Fruit fly (Drosophila melanogaster) whole organism: Measurements from ENCODE around the gene Mayo.

Experiments
- CG8478 ChIP-seq: fragments of >200 bp; optimal IDR thresholded peaks from 2 replicates; lab custom pipeline; 2018; ENCODE audit warnings: inconsistent platforms
- Dll ChIP-seq: fragments of >200 bp; optimal IDR thresholded peaks from 2 replicates; lab custom pipeline; 2017
- EcR ChIP-seq, 2 experiments: fragments of >200 bp; optimal IDR thresholded peaks; 2 replicates each; lab custom pipeline; 2017; ENCODE audit warnings: missing biosample characterization in 2 of 2, missing genetic modification characterization in 2 of 2, missing genetic modification reagents in 2 of 2
- pan ChIP-seq: fragments of >200 bp; optimal IDR thresholded peaks from 2 replicates; lab custom pipeline; 2017
- psq ChIP-seq: fragments of >200 bp; optimal IDR thresholded peaks from 2 replicates; lab custom pipeline; 2017
- usp ChIP-seq: fragments of >200 bp; optimal IDR thresholded peaks from 2 replicates; lab custom pipeline; 2017; ENCODE audit warnings: missing biosample characterization, missing genetic modification characterization, mixed read lengths

The Mayo gene

dm6 chr3R:31109126-31109525, at the start of gene Mayo:
Mayo (minus strand) TSS chr3R:31109191.
- no peak for TF ChIP-seq usp (GFP tag; lab: Kevin White, UChicago)
- no peak for TF ChIP-seq EcR (GFP tag; optimal IDR thresholded peaks at IDR 0.05; lab: Kevin White, UChicago)
- TF ChIP-seq psq (lab: Kevin White, UChicago), result no peak
- TF ChIP-seq CG8478 (lab: Kevin White, UChicago), result no peak

- no peak for TF ChIP-seq psq (lab: Kevin White, UChicago)
- no peak for TF ChIP-seq pan
- no peak for TF ChIP-seq Dll
- TF ChIP-seq usp (GFP tag; lab: Kevin White, UChicago), result no peak
- no peak for TF ChIP-seq CG8478 (lab: Kevin White, UChicago)
- TF ChIP-seq EcR (GFP tag; optimal IDR thresholded peaks at IDR 0.05; lab: Kevin White, UChicago), result no peak
Measured at dm6 chr3R:31146920-31147319, 37.9 kb upstream of the Mayo start.

- no peak for TF ChIP-seq Dll
- no peak for TF ChIP-seq pan
- TF ChIP-seq EcR (GFP tag; optimal IDR thresholded peaks at IDR 0.05; lab: Kevin White, UChicago), result no peak
- TF ChIP-seq CG8478 (lab: Kevin White, UChicago), result no peak
- TF ChIP-seq psq (lab: Kevin White, UChicago), result no peak
- no peak for TF ChIP-seq usp (GFP tag; lab: Kevin White, UChicago)
Measured at dm6 chr3R:31141691-31142090, 32.7 kb upstream of the Mayo start.

- TF ChIP-seq Dll (no peak), EcR (GFP tag; optimal IDR thresholded peaks at IDR 0.05; lab: Kevin White, UChicago) (no peak), usp (GFP tag; lab: Kevin White, UChicago) (no peak), CG8478 (lab: Kevin White, UChicago) (no peak), pan (no peak), psq (lab: Kevin White, UChicago) (no peak)
Measured at dm6 chr3R:31134056-31134455, 25.1 kb upstream of the Mayo start, which contains the start of gene Gycbeta100B. Gycbeta100B (plus strand) TSS chr3R:31134392.

- no peak for TF ChIP-seq psq (lab: Kevin White, UChicago)
- no peak for TF ChIP-seq CG8478 (lab: Kevin White, UChicago)
- TF ChIP-seq usp (GFP tag; lab: Kevin White, UChicago), result no peak
- TF ChIP-seq EcR (GFP tag; optimal IDR thresholded peaks at IDR 0.05; lab: Kevin White, UChicago), result no peak
- TF ChIP-seq pan, result no peak
- TF ChIP-seq Dll, result no peak
Measured at dm6 chr3R:31130566-31130965, 21.6 kb upstream of the Mayo start, which contains the start of gene Ktch. Ktch (minus strand) TSS chr3R:31130666.

dm6 chr3R:31127357-31127775, 18.4 kb upstream of the Mayo start:
- TF ChIP-seq pan, result no peak
- TF ChIP-seq usp (GFP tag; lab: Kevin White, UChicago), result no peak
- TF ChIP-seq psq (lab: Kevin White, UChicago), result no peak
- TF ChIP-seq EcR (GFP tag; optimal IDR thresholded peaks at IDR 0.05; lab: Kevin White, UChicago), result no peak
- no peak for TF ChIP-seq CG8478 (lab: Kevin White, UChicago)
- no peak for TF ChIP-seq Dll

- TF ChIP-seq pan, result no peak
- no peak for TF ChIP-seq usp (GFP tag; lab: Kevin White, UChicago)
- TF ChIP-seq psq (lab: Kevin White, UChicago), result no peak
- no peak for TF ChIP-seq CG8478 (lab: Kevin White, UChicago)
- no peak for TF ChIP-seq EcR (GFP tag; optimal IDR thresholded peaks at IDR 0.05; lab: Kevin White, UChicago)
- no peak for TF ChIP-seq Dll
Measured at dm6 chr3R:31125746-31126199, 16.8 kb upstream of the Mayo start, which contains the start of gene CG15554. CG15554 (plus strand) TSS chr3R:31126149.

- TF ChIP-seq CG8478 (lab: Kevin White, UChicago), result no peak
- no peak for TF ChIP-seq Dll
- no peak for TF ChIP-seq pan
- TF ChIP-seq EcR (GFP tag; optimal IDR thresholded peaks at IDR 0.05; lab: Kevin White, UChicago), result no peak
- no peak for TF ChIP-seq psq (lab: Kevin White, UChicago)
- no peak for TF ChIP-seq usp (GFP tag; lab: Kevin White, UChicago)
Measured at dm6 chr3R:31123315-31123714, 14.3 kb upstream of the Mayo start, which contains the start of gene Prosalpha3T. Prosalpha3T (minus strand) TSS chr3R:31123415.

- TF ChIP-seq EcR (GFP tag; optimal IDR thresholded peaks at IDR 0.05; lab: Kevin White, UChicago) (no peak), psq (lab: Kevin White, UChicago) (no peak), CG8478 (lab: Kevin White, UChicago) (no peak), Dll (no peak), usp (GFP tag; lab: Kevin White, UChicago) (no peak), pan (no peak)
Measured at dm6 chr3R:31119854-31120423, 10.9 kb upstream of the Mayo start.

dm6 chr3R:31101069-31101468, 7.9 kb downstream of the Mayo start, which contains the start of gene CG15553:
CG15553 (minus strand) TSS chr3R:31101169.
- TF ChIP-seq pan, result no peak
- TF ChIP-seq usp (GFP tag; lab: Kevin White, UChicago), result no peak
- no peak for TF ChIP-seq EcR (GFP tag; optimal IDR thresholded peaks at IDR 0.05; lab: Kevin White, UChicago)
- no peak for TF ChIP-seq Dll
- no peak for TF ChIP-seq psq (lab: Kevin White, UChicago)
- TF ChIP-seq CG8478 (lab: Kevin White, UChicago), result no peak

dm6 chr3R:31097221-31097620, 11.8 kb downstream of the Mayo start, which contains the start of gene CG11317:
CG11317 (minus strand) TSS chr3R:31097321.
- TF ChIP-seq EcR (GFP tag; optimal IDR thresholded peaks at IDR 0.05; lab: Kevin White, UChicago) (no peak), pan (no peak), Dll (no peak), psq (lab: Kevin White, UChicago) (no peak), CG8478 (lab: Kevin White, UChicago) (no peak), usp (GFP tag; lab: Kevin White, UChicago) (no peak)

dm6 chr3R:31089985-31090384, 19.0 kb downstream of the Mayo start:
- TF ChIP-seq psq (lab: Kevin White, UChicago), result no peak
- TF ChIP-seq CG8478 (lab: Kevin White, UChicago), result no peak
- TF ChIP-seq usp (GFP tag; lab: Kevin White, UChicago), result no peak
- no peak for TF ChIP-seq pan
- no peak for TF ChIP-seq EcR (GFP tag; optimal IDR thresholded peaks at IDR 0.05; lab: Kevin White, UChicago)
- no peak for TF ChIP-seq Dll
